Fruit fly (Drosophila melanogaster): ENCODE measurements around the gene CG5421.

The CG5421 gene

DNA sequence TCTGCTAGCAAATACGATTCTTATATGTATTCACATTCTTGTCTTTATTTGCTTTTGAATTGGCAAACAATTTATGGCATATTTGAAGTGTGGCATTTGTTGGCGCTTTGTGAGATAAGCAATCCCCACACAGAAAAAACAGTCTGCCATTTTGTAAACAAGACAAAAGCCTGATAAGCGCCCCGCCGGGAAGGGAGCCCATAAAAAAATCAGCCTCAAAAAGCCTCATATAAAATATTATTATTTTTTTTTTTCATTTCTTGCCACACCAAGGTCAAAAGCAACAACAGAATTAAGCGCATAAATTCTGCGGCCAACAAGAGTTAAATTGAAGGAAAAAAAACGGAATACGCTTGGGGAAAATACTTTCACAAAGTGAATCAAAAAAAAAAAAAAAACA lies 27.4 kb upstream of the CG5421 start (continued):
- TF ChIP-seq CG13296 (GFP tag; optimal IDR thresholded peaks at IDR 0.05) (peak; percentile 83), sim (GFP tag; IDR thresholded peaks at IDR 0.05) (0 out of 2 replicates have a peak, but pooled peaks have one; percentile 16), sens-2 (GFP tag; IDR thresholded peaks at IDR 0.05) (peak; percentile 18; the same call in 1 of the 2 replicates), Blimp-1 (GFP tag; optimal IDR thresholded peaks at IDR 0.05) (peak; percentile 12), CG12659 (GFP tag; optimal IDR thresholded peaks at IDR 0.05) (peak; percentile 38), abd-A (tag; optimal IDR thresholded peaks at IDR 0.05) (peak; percentile 34), CG14014 (GFP tag; IDR thresholded peaks at IDR 0.05) (peak; percentile 24; the same call in 1 of the 2 replicates), vvl (GFP tag; IDR thresholded peaks at IDR 0.05) (0 out of 2 replicates have a peak, but pooled peaks have one; percentile 19), CG15269 (tag; optimal IDR thresholded peaks at IDR 0.05) (peak; percentile 56), Asciz (GFP tag; optimal IDR thresholded peaks at IDR 0.05) (peak; percentile 12), PHDP (tag; optimal IDR thresholded peaks at IDR 0.05) (peak; percentile 73), CG11398 (GFP tag; optimal IDR thresholded peaks at IDR 0.05) (peak; percentile 17), CG6813 (GFP tag; optimal IDR thresholded peaks at IDR 0.05) (peak; percentile 84), trh (GFP tag; optimal IDR thresholded peaks at IDR 0.05) (no peak), fd3F (GFP tag; optimal IDR thresholded peaks at IDR 0.05) (peak; percentile 27), CG31365 (tag; optimal IDR thresholded peaks at IDR 0.05) (peak; percentile 5), zfh1 (GFP tag; IDR thresholded peaks at IDR 0.05) (0 out of 3 replicates have a peak, but pooled peaks have one; percentile 9), CG17568 (GFP tag; optimal IDR thresholded peaks at IDR 0.05) (peak; percentile 64), scrt (GFP tag; optimal IDR thresholded peaks at IDR 0.05) (peak; percentile 43), lbe (GFP tag; optimal IDR thresholded peaks at IDR 0.05) (peak; percentile 82), CG17612 (GFP tag; IDR thresholded peaks at IDR 0.05) (0 out of 2 replicates have a peak, but pooled peaks have one; percentile 5), ken (GFP tag; IDR thresholded peaks at IDR 0.05) (no peak), ash1 (GFP tag; optimal IDR thresholded peaks at IDR 0.05) (peak; percentile 55), Rfx (GFP tag; IDR thresholded peaks at IDR 0.05) (peak; percentile 28; the same call in 1 of the 2 replicates), nau (GFP tag; optimal IDR thresholded peaks at IDR 0.05) (peak; percentile 43), ci (GFP tag; IDR thresholded peaks at IDR 0.05) (0 out of 3 replicates have a peak, but pooled peaks have one; percentile 10), Hey (tag; optimal IDR thresholded peaks at IDR 0.05) (peak; percentile 16), sug (tag; optimal IDR thresholded peaks at IDR 0.05) (peak; percentile 78), Fer1 (GFP tag; optimal IDR thresholded peaks at IDR 0.05) (peak; percentile 74), CG11560 (tag; IDR thresholded peaks at IDR 0.05) (no peak), hbn (GFP tag; IDR thresholded peaks at IDR 0.05; ENCODE audit: partially characterized antibody) (no peak), bowl (GFP tag; IDR thresholded peaks at IDR 0.05) (no peak), ftz-f1 (GFP tag; optimal IDR thresholded peaks at IDR 0.05) (peak; percentile 73), CG15479 (GFP tag; optimal IDR thresholded peaks at IDR 0.05) (no peak), Mes4 (GFP tag; optimal IDR thresholded peaks at IDR 0.05) (no peak), CG13894 (tag; optimal IDR thresholded peaks at IDR 0.05) (peak; percentile 49), CG18619 (GFP tag; optimal IDR thresholded peaks at IDR 0.05) (peak; percentile 24), Hand (GFP tag; optimal IDR thresholded peaks at IDR 0.05) (peak; percentile 7), gem (tag; optimal IDR thresholded peaks at IDR 0.05) (peak; percentile 26), pnt (GFP tag; optimal IDR thresholded peaks at IDR 0.05) (no peak), rib (GFP tag; IDR thresholded peaks at IDR 0.05) (peak; percentile 73), CG3407 (GFP tag; optimal IDR thresholded peaks at IDR 0.05) (peak; percentile 11), BtbVII (GFP tag; optimal IDR thresholded peaks at IDR 0.05) (peak; percentile 68), pfk (GFP tag; optimal IDR thresholded peaks at IDR 0.05) (peak; percentile 10), gro (GFP tag; optimal IDR thresholded peaks at IDR 0.05) (peak; percentile 67), sob (GFP tag; IDR thresholded peaks at IDR 0.05) (peak; percentile 41; the same call in 1 of the 2 replicates), CG9727 (GFP tag; optimal IDR thresholded peaks at IDR 0.05) (peak; percentile 34), chm (GFP tag; IDR thresholded peaks at IDR 0.05) (peak; percentile 27; the same call in 1 of the 2 replicates), CG17359 (tag; optimal IDR thresholded peaks at IDR 0.05) (peak; percentile 29)

All from whole organism, embryonic.